Fruit fly (Drosophila melanogaster): Measurements from ENCODE around the gene Wnt5.

Wnt5 gene

DNA sequence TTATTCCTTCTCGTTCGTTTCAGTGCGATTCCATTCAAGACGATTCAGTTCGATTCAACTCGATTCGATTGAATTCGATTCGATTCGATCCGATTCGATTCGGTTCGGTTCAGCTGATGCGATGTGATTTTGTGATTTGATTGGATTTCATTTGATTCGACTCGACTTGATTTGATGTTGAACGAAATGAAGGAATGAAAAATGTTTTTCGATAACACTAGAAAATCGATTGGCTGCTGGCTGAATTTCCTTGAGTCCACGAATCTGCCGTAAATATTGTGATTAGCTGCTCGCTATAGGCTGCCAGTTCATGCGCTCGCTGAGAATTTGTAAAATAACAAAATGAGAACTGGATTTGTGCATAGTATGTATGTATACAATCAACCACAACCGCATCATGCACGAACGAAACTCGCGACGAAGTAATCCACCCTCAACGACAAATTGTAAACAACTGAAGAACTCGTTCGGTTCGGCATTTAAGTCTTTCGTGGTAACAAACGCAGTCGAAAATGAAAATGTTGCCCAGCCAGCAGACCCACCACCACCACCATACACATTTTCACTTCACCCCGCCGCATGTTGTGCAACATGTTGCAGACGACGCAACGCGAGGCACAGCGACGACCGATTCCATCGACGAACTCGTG, at the start of gene Wnt5:
Gene Wnt5 (minus strand): TSS at position 458 of the 650 bp plus-strand sequence.
- TF ChIP-seq Drgx (GFP tag; IDR thresholded peaks at IDR 0.05) (no peak), CG12659 (GFP tag; optimal IDR thresholded peaks at IDR 0.05) (peak; percentile 56), CG12744 (GFP tag; optimal IDR thresholded peaks at IDR 0.05) (no peak), insv (GFP tag; optimal IDR thresholded peaks at IDR 0.05) (peak in 1 of 2 experiments; percentile 29), mam (GFP tag; optimal IDR thresholded peaks at IDR 0.05) (no peak), C15 (GFP tag; IDR thresholded peaks at IDR 0.05) (no peak), CG11695 (GFP tag; IDR thresholded peaks at IDR 0.05) (no peak), CG14441 (GFP tag; IDR thresholded peaks at IDR 0.05) (no peak), Hr78 (GFP tag; optimal IDR thresholded peaks at IDR 0.05) (no peak), CG17359 (tag; optimal IDR thresholded peaks at IDR 0.05) (peak; percentile 17), Taf1 (GFP tag; IDR thresholded peaks at IDR 0.05) (no peak), CG16863 (GFP tag; optimal IDR thresholded peaks at IDR 0.05) (no peak), Awh (GFP tag; IDR thresholded peaks at IDR 0.05) (no peak), scrt (GFP tag; optimal IDR thresholded peaks at IDR 0.05) (no peak), CG13287 (GFP tag; IDR thresholded peaks at IDR 0.05; ENCODE audit: partially characterized antibody) (peak; percentile 43; the same call in 1 of the 2 replicates), kay (GFP tag; optimal IDR thresholded peaks at IDR 0.05) (no peak), CG12769 (tag; optimal IDR thresholded peaks at IDR 0.05) (no peak), CG11247 (GFP tag; IDR thresholded peaks at IDR 0.05) (peak; percentile 55), CG4360 (GFP tag; IDR thresholded peaks at IDR 0.05) (no peak), repo (GFP tag; optimal IDR thresholded peaks at IDR 0.05) (no peak), tgo (GFP tag; IDR thresholded peaks at IDR 0.05) (no peak), CG17802 (tag; optimal IDR thresholded peaks at IDR 0.05) (no peak), CG6272 (GFP tag; IDR thresholded peaks at IDR 0.05) (no peak), CG9437 (GFP tag; optimal IDR thresholded peaks at IDR 0.05) (no peak), CG3407 (GFP tag; optimal IDR thresholded peaks at IDR 0.05) (no peak), Camta (GFP tag; optimal IDR thresholded peaks at IDR 0.05) (no peak), gcm (GFP tag; optimal IDR thresholded peaks at IDR 0.05) (peak; percentile 11), B-H1 (GFP tag; IDR thresholded peaks at IDR 0.05) (no peak), fd96Cb (tag; optimal IDR thresholded peaks at IDR 0.05) (no peak), Ets97D (GFP tag; optimal IDR thresholded peaks at IDR 0.05) (no peak), lov (optimal IDR thresholded peaks at IDR 0.05) (no peak), lov (GFP tag; IDR thresholded peaks at IDR 0.05) (no peak), Fer2 (tag; optimal IDR thresholded peaks at IDR 0.05) (no peak), B-H2 (GFP tag; optimal IDR thresholded peaks at IDR 0.05) (no peak), CG11398 (GFP tag; optimal IDR thresholded peaks at IDR 0.05) (no peak), wdn (GFP tag; IDR thresholded peaks at IDR 0.05) (no peak), CG4282 (GFP tag; optimal IDR thresholded peaks at IDR 0.05) (no peak), prd (optimal IDR thresholded peaks at IDR 0.05) (no peak), prd (GFP tag; IDR thresholded peaks at IDR 0.05) (no peak), CG7372 (GFP tag; IDR thresholded peaks at IDR 0.05) (no peak), CG2202 (tag; optimal IDR thresholded peaks at IDR 0.05) (no peak), CG5953 (GFP tag; IDR thresholded peaks at IDR 0.05) (no peak), gro (GFP tag; optimal IDR thresholded peaks at IDR 0.05) (no peak), p53 (GFP tag; optimal IDR thresholded peaks at IDR 0.05) (no peak), zfh1 (GFP tag; IDR thresholded peaks at IDR 0.05) (no peak), CG8388 (GFP tag; optimal IDR thresholded peaks at IDR 0.05) (no peak), Nf-YB (GFP tag; optimal IDR thresholded peaks at IDR 0.05) (peak; percentile 4), CG4328 (GFP tag; optimal IDR thresholded peaks at IDR 0.05) (no peak), CG4424 (GFP tag; optimal IDR thresholded peaks at IDR 0.05) (no peak), CG1602 (GFP tag; optimal IDR thresholded peaks at IDR 0.05) (no peak), Side (GFP tag; optimal IDR thresholded peaks at IDR 0.05) (no peak), inv (GFP tag; IDR thresholded peaks at IDR 0.05; ENCODE audit: partially characterized antibody) (no peak)

Data from whole organism, embryonic.